Fruit fly (Drosophila melanogaster) whole organism, embryonic: ENCODE measurements around the gene Roc1b.

ENCODE experiments used
- CG11695 ChIP-seq: fragments of 200-800 bp; sonication (Bioruptor generic); IDR thresholded peaks from 3 replicates; pipeline ENCODE4 v1.3.6; 2022; ENCODE audit warnings: missing biosample characterization, missing genetic modification characterization
- CG12769 ChIP-seq: fragments of 200-800 bp; sonication (Bioruptor generic); optimal IDR thresholded peaks from 2 replicates; lab custom pipeline; 2019; ENCODE audit warnings: missing biosample characterization, mild to moderate bottlenecking, missing genetic modification characterization, moderate library complexity
- Eip74EF ChIP-seq, 2 experiments: fragments of 200-800 bp in 1 of 2; fragments of >200 bp in 1 of 2; sonication (Bioruptor generic) in 1 of 2; optimal IDR thresholded peaks; 2 replicates each; lab custom pipeline; 2017 to 2019; ENCODE audit warnings: missing biosample characterization in 2 of 2, missing genetic modification characterization in 2 of 2, mild to moderate bottlenecking in 1 of 2, moderate library complexity in 1 of 2
- seq ChIP-seq: fragments of 200-800 bp; sonication (Bioruptor generic); IDR thresholded peaks from 2 replicates; pipeline ENCODE4 v1.3.6; 2022; ENCODE audit warnings: missing biosample characterization, missing genetic modification characterization

DNA sequence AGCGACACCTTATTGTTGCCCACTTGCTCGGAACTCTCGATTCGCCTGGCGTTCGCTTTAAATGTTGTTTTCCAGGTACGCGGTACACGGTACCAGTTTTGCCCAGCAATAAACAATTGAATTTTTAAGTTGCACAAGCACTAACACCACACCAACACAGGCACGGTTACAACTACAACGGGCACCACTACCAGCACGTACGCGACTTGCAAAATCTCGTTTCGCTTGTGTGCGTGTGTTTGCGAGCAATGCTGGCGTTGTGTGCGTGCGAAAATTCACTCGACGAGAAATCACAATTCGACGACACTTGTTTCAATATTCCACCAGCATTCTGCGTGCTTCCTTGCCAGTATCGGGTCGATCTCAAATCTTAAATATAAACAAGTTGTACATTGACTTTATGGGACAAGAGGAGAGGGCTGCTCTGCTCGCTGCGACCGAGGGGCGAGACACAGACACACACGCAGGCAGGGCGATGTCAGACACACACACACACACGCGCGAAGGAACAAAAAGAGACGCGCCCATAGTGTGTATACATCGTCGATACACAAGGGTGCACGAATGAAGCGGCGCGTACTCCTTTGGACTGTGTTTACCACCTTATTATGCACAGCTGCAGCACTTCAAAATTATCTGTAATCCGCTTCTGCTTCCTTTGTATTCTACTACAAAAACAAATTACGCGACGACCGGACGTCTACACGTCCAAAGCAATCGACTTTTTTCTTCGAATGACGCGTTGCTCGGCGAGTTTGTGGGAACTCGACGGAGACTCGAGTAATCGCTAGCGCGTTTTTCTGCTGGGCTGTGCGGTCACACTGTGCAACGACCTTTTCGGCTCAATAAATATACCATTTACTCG lies 38.4 kb upstream of the Roc1b start, which contains the start of gene fwd:
- peak; percentile 31 for TF ChIP-seq CG12769
- TF ChIP-seq CG11695 = no peak
- no peak; the same call in 1 of the 2 replicates for TF ChIP-seq seq (GFP tag; lab: Robert Waterston, UW)
- TF ChIP-seq Eip74EF (GFP tag; optimal IDR thresholded peaks at IDR 0.05; lab: Kevin White, UChicago) = no peak
